Worm (Caenorhabditis elegans) whole organism, young adult: Measurements from ENCODE around the gene ifas-3.

Experiments used
- F49E8.2 ChIP-seq: sonication (generic microtip); optimal IDR thresholded peaks from 3 replicates; lab custom pipeline; 2017; ENCODE audit warnings: missing genetic modification characterization, mild to moderate bottlenecking, missing compliant biosample characterization, antibody characterized with exemption, moderate library complexity; ENCODE audit not compliant: insufficient read depth
- ama-1 ChIP-seq, 3 experiments: fragments of 150-350 bp in 1 of 3; sonication (generic microtip) in 2 of 3; optimal IDR thresholded peaks; 2 replicates each; lab custom pipeline; 2014 to 2018; ENCODE audit warnings: missing biosample characterization in 2 of 3, missing genetic modification characterization in 2 of 3, missing genetic modification reagents in 2 of 3
- attf-3 ChIP-seq: fragments of 200-800 bp; sonication (Bioruptor generic); conservative IDR thresholded peaks from 2 replicates; pipeline ENCODE4 v1.3.6; 2022; ENCODE audit warnings: missing genetic modification reagents, missing genetic modification characterization, missing compliant biosample characterization
- ceh-100 ChIP-seq: fragments of 200-800 bp; sonication (Bioruptor generic); IDR thresholded peaks from 2 replicates; pipeline ENCODE4 v1.3.6; 2022; ENCODE audit warnings: missing genetic modification reagents, missing genetic modification characterization, missing compliant biosample characterization
- ceh-79 ChIP-seq: sonication (generic microtip); optimal IDR thresholded peaks from 2 replicates; lab custom pipeline; 2017; ENCODE audit warnings: mild to moderate bottlenecking, missing genetic modification characterization, missing compliant biosample characterization
- hmg-20 ChIP-seq: fragments of 200-800 bp; sonication (Bioruptor generic); IDR thresholded peaks from 2 replicates; pipeline ENCODE4 v1.3.6; 2022; ENCODE audit warnings: missing genetic modification reagents, missing genetic modification characterization, missing compliant biosample characterization
- nfya-2 ChIP-seq: fragments of 200-800 bp; sonication (Bioruptor generic); IDR thresholded peaks from 2 replicates; pipeline ENCODE4 v1.3.6; 2022; ENCODE audit warnings: missing genetic modification reagents, missing genetic modification characterization, missing compliant biosample characterization
- nhr-80 ChIP-seq: sonication (generic microtip); optimal IDR thresholded peaks from 2 replicates; lab custom pipeline; 2016; ENCODE audit warnings: missing genetic modification characterization, missing compliant biosample characterization
- ztf-28 ChIP-seq: fragments of 200-800 bp; sonication (Bioruptor generic); IDR thresholded peaks from 2 replicates; pipeline ENCODE4 v1.3.6; 2022; ENCODE audit warnings: missing genetic modification reagents, missing genetic modification characterization, missing compliant biosample characterization
- ztf-3 ChIP-seq: fragments of 200-800 bp; sonication (Bioruptor generic); optimal IDR thresholded peaks from 2 replicates; lab custom pipeline; 2018; ENCODE audit warnings: mild to moderate bottlenecking, missing genetic modification characterization, missing compliant biosample characterization

- TF ChIP-seq ztf-28 (GFP tag; lab: Robert Waterston, UW) = no peak
- no peak for TF ChIP-seq ceh-100 (GFP tag; lab: Robert Waterston, UW)
- TF ChIP-seq ama-1 (optimal IDR thresholded peaks at IDR 0.05; lab: Kevin White, UChicago) = no peak
- TF ChIP-seq ama-1 (GFP tag; optimal IDR thresholded peaks at IDR 0.05; lab: Kevin White, UChicago) = no peak
- TF ChIP-seq nfya-2 (GFP tag; lab: Robert Waterston, UW) = no peak
- no peak for TF ChIP-seq attf-3 (GFP tag; lab: Robert Waterston, UW)
- TF ChIP-seq nhr-80 (tag; lab: Kevin White, UChicago) = no peak
- no peak for TF ChIP-seq F49E8.2 (tag; lab: Kevin White, UChicago)
- no peak for TF ChIP-seq ceh-79 (tag; lab: Kevin White, UChicago)
- TF ChIP-seq ztf-3 (GFP tag; lab: Kevin White, UChicago) = no peak
- TF ChIP-seq hmg-20 (GFP tag; lab: Robert Waterston, UW) = no peak
Measured at ce11 chrIV:15991416-15991815, 40.7 kb upstream of the ifas-3 start.
